Worm (Caenorhabditis elegans) whole organism, L1 larva: ENCODE data around the gene pdhk-2.

Experiments
- C34B4.2 ChIP-seq: sonication (generic microtip); optimal IDR thresholded peaks from 2 replicates; lab custom pipeline; 2017; ENCODE audit warnings: mild to moderate bottlenecking, missing genetic modification characterization, missing compliant biosample characterization
- ama-1 ChIP-seq: fragments of 150-350 bp; optimal IDR thresholded peaks from 2 replicates; lab custom pipeline; 2014
- ceh-82 ChIP-seq, 3 experiments: fragments of 150-350 bp in 1 of 3; sonication (generic microtip) in 2 of 3; optimal IDR thresholded peaks; 2 replicates each; lab custom pipeline; 2014 to 2017; ENCODE audit warnings: missing biosample characterization in 3 of 3, missing genetic modification characterization in 3 of 3
- dpl-1 ChIP-seq, 3 experiments: fragments of 150-350 bp in 2 of 3; sonication (generic microtip) in 1 of 3; optimal IDR thresholded peaks; 2 replicates each; lab custom pipeline; 2014 to 2017; ENCODE audit warnings: missing biosample characterization in 3 of 3, missing genetic modification characterization in 3 of 3, missing genetic modification reagents in 3 of 3
- egl-13 ChIP-seq: sonication (generic microtip); optimal IDR thresholded peaks from 2 replicates; lab custom pipeline; 2016; ENCODE audit warnings: missing genotype, missing genetic modification reagents, missing genetic modification characterization, missing compliant biosample characterization
- hlh-4 ChIP-seq: sonication (generic microtip); optimal IDR thresholded peaks from 2 replicates; lab custom pipeline; 2016; ENCODE audit warnings: mild to moderate bottlenecking, missing genetic modification characterization, missing compliant biosample characterization
- hpl-2 ChIP-seq: fragments of 150-350 bp; optimal IDR thresholded peaks from 2 replicates; lab custom pipeline; 2014; ENCODE audit warnings: missing biosample characterization, missing genetic modification reagents, missing genetic modification characterization
- lin-14 ChIP-seq: fragments of 200-800 bp; sonication (Bioruptor generic); optimal IDR thresholded peaks from 2 replicates; lab custom pipeline; 2018; ENCODE audit warnings: mild to moderate bottlenecking, missing genetic modification characterization, moderate library complexity, missing compliant biosample characterization
- lsy-2 ChIP-seq, 2 experiments: fragments of 150-350 bp; optimal IDR thresholded peaks; 2 replicates each; lab custom pipeline; 2014; ENCODE audit warnings: missing biosample characterization in 2 of 2, missing genetic modification characterization in 2 of 2
- nhr-11 ChIP-seq: fragments of 150-350 bp; optimal IDR thresholded peaks from 2 replicates; lab custom pipeline; 2014; ENCODE audit warnings: missing biosample characterization, missing genetic modification characterization
- nhr-12 ChIP-seq: sonication (generic microtip); optimal IDR thresholded peaks from 2 replicates; lab custom pipeline; 2017; ENCODE audit warnings: missing biosample characterization, missing genetic modification characterization
- nhr-237 ChIP-seq: fragments of 150-350 bp; optimal IDR thresholded peaks from 2 replicates; lab custom pipeline; 2014; ENCODE audit warnings: missing biosample characterization, missing genetic modification characterization
- nhr-28 ChIP-seq: fragments of 150-350 bp; optimal IDR thresholded peaks from 2 replicates; lab custom pipeline; 2014; ENCODE audit warnings: missing biosample characterization, missing genetic modification characterization
- zip-4 ChIP-seq: fragments of 200-800 bp; sonication (Bioruptor generic); optimal IDR thresholded peaks from 2 replicates; lab custom pipeline; 2018; ENCODE audit warnings: mild to moderate bottlenecking, missing genetic modification characterization, moderate library complexity, missing compliant biosample characterization

ce11 chrIII:8689655-8690054 is 51.6 kb downstream of the pdhk-2 start, which contains the start of gene B0303.4:
- TF ChIP-seq lin-14 = peak; percentile 89
- peak in 1 of 3 experiments; percentile 33 for TF ChIP-seq ceh-82 (tag; optimal IDR thresholded peaks at IDR 0.05; lab: Kevin White, UChicago)
- TF ChIP-seq ama-1 (lab: Kevin White, UChicago) = no peak
- peak; percentile 46 to 68 (median 51) for TF ChIP-seq dpl-1 (GFP tag; optimal IDR thresholded peaks at IDR 0.05; lab: Kevin White, UChicago)
- TF ChIP-seq C34B4.2 (tag; lab: Kevin White, UChicago) = no peak
- no peak for TF ChIP-seq nhr-11 (tag; lab: Kevin White, UChicago)
- no peak for TF ChIP-seq hlh-4 (tag; lab: Kevin White, UChicago)
- no peak for TF ChIP-seq nhr-12 (tag; lab: Kevin White, UChicago)
- TF ChIP-seq egl-13 (tag; lab: Kevin White, UChicago) = no peak
- TF ChIP-seq nhr-28 = no peak
- no peak for TF ChIP-seq nhr-237 (tag; lab: Kevin White, UChicago)
- TF ChIP-seq zip-4 (GFP tag; lab: Kevin White, UChicago) = no peak
- TF ChIP-seq hpl-2 = no peak
- peak; percentile 76 for TF ChIP-seq lsy-2 (tag; optimal IDR thresholded peaks at IDR 0.05; lab: Kevin White, UChicago)
